Worm (Caenorhabditis elegans) whole organism, L2 larva: ENCODE measurements around the gene irld-4.

Source experiments
- C34F6.9 ChIP-seq: fragments of 150-350 bp; optimal IDR thresholded peaks from 2 replicates; lab custom pipeline; 2014; ENCODE audit warnings: missing biosample characterization, missing genetic modification characterization
- F13H6.1 ChIP-seq: sonication (generic microtip); optimal IDR thresholded peaks from 2 replicates; lab custom pipeline; 2016; ENCODE audit warnings: missing genetic modification characterization, missing compliant biosample characterization
- R02D3.7 ChIP-seq: fragments of 150-350 bp; optimal IDR thresholded peaks from 2 replicates; lab custom pipeline; 2014; ENCODE audit warnings: missing biosample characterization, missing genetic modification characterization
- alr-1 ChIP-seq: fragments of 150-350 bp; optimal IDR thresholded peaks from 2 replicates; lab custom pipeline; 2014; ENCODE audit warnings: missing biosample characterization, missing genetic modification characterization
- aly-2 ChIP-seq: fragments of 150-350 bp; optimal IDR thresholded peaks from 2 replicates; lab custom pipeline; 2014; ENCODE audit warnings: missing biosample characterization, missing genetic modification characterization
- ama-1 ChIP-seq: fragments of 150-350 bp; optimal IDR thresholded peaks from 2 replicates; lab custom pipeline; 2018; ENCODE audit warnings: inconsistent platforms
- ceh-16 ChIP-seq: fragments of 150-350 bp; optimal IDR thresholded peaks from 2 replicates; lab custom pipeline; 2014; ENCODE audit warnings: missing biosample characterization, missing genetic modification characterization
- gmeb-1 ChIP-seq: fragments of 150-350 bp; optimal IDR thresholded peaks from 2 replicates; lab custom pipeline; 2014; ENCODE audit warnings: missing biosample characterization, missing genetic modification characterization
- lin-13 ChIP-seq: fragments of 150-350 bp; optimal IDR thresholded peaks from 2 replicates; lab custom pipeline; 2014; ENCODE audit warnings: missing biosample characterization, missing genetic modification reagents, missing genetic modification characterization
- lsy-2 ChIP-seq, 2 experiments: fragments of 150-350 bp in 1 of 2; sonication (generic microtip) in 1 of 2; optimal IDR thresholded peaks; 2 replicates each; lab custom pipeline; 2014 to 2017; ENCODE audit warnings: missing biosample characterization in 2 of 2, missing genetic modification characterization in 2 of 2
- mdl-1 ChIP-seq, 2 experiments: fragments of 150-350 bp in 1 of 2; sonication (generic microtip) in 1 of 2; optimal IDR thresholded peaks; 2 replicates each; lab custom pipeline; 2017; ENCODE audit warnings: missing biosample characterization in 2 of 2, missing genetic modification characterization in 2 of 2
- nhr-10 ChIP-seq: sonication (generic microtip); optimal IDR thresholded peaks from 2 replicates; lab custom pipeline; 2017; ENCODE audit warnings: missing biosample characterization, missing genetic modification characterization
- nhr-237 ChIP-seq: fragments of 150-350 bp; optimal IDR thresholded peaks from 2 replicates; lab custom pipeline; 2014; ENCODE audit warnings: missing biosample characterization, missing genetic modification characterization
- nhr-25 ChIP-seq: fragments of 150-350 bp; sonication (generic microtip); optimal IDR thresholded peaks from 3 replicates; lab custom pipeline; 2014; ENCODE audit warnings: missing biosample characterization, missing genetic modification characterization
- nhr-6 ChIP-seq: fragments of 150-350 bp; optimal IDR thresholded peaks from 2 replicates; lab custom pipeline; 2014; ENCODE audit warnings: missing biosample characterization, missing genetic modification characterization
- sma-9 ChIP-seq, 2 experiments: fragments of 150-350 bp in 1 of 2; sonication (generic microtip) in 1 of 2; optimal IDR thresholded peaks; 2 replicates each; lab custom pipeline; 2014 to 2016; ENCODE audit warnings: missing genetic modification characterization in 2 of 2, mild to moderate bottlenecking in 1 of 2, missing biosample characterization in 1 of 2, missing compliant biosample characterization in 1 of 2, missing genetic modification reagents in 1 of 2, moderate library complexity in 1 of 2
- unc-55 ChIP-seq: fragments of 150-350 bp; sonication (generic microtip); optimal IDR thresholded peaks from 3 replicates; lab custom pipeline; 2014; ENCODE audit warnings: missing biosample characterization, missing genetic modification reagents, missing genetic modification characterization
- zag-1 ChIP-seq: fragments of 150-350 bp; optimal IDR thresholded peaks from 2 replicates; lab custom pipeline; 2014; ENCODE audit warnings: missing biosample characterization, missing genetic modification characterization
- ztf-1 ChIP-seq: fragments of 200-800 bp; sonication (Bioruptor generic); conservative IDR thresholded peaks from 2 replicates; pipeline ENCODE4 v1.3.6; 2022; ENCODE audit warnings: missing genetic modification characterization, missing compliant biosample characterization

The irld-4 gene

ce11 chrIV:14679060-14679459, 46.2 kb downstream of the irld-4 start:
- TF ChIP-seq ztf-1 (GFP tag; lab: Robert Waterston, UW) (no peak), lin-13 (GFP tag; lab: Kevin White, UChicago) (no peak), nhr-10 (no peak), nhr-6 (tag; lab: Kevin White, UChicago) (no peak), sma-9 (GFP tag; optimal IDR thresholded peaks at IDR 0.05; lab: Kevin White, UChicago) (no peak), sma-9 (tag; optimal IDR thresholded peaks at IDR 0.05; lab: Kevin White, UChicago) (no peak), R02D3.7 (tag; lab: Kevin White, UChicago) (no peak), F13H6.1 (no peak), unc-55 (GFP tag; lab: Kevin White, UChicago) (no peak), mdl-1 (tag; optimal IDR thresholded peaks at IDR 0.05; lab: Kevin White, UChicago) (no peak), gmeb-1 (tag; lab: Kevin White, UChicago) (no peak), zag-1 (tag; lab: Kevin White, UChicago) (no peak), ceh-16 (no peak), aly-2 (tag; lab: Kevin White, UChicago) (no peak), ama-1 (no peak), lsy-2 (tag; optimal IDR thresholded peaks at IDR 0.05; lab: Kevin White, UChicago) (no peak), nhr-25 (tag; lab: Kevin White, UChicago) (no peak), alr-1 (no peak), C34F6.9 (tag; lab: Kevin White, UChicago) (no peak), nhr-237 (no peak)
